Fruit fly (Drosophila melanogaster) whole organism, prepupa: ENCODE results near the gene RluA-1.

ENCODE experiments used
- Blimp-1 ChIP-seq: fragments of 200-800 bp; sonication (Bioruptor generic); optimal IDR thresholded peaks from 3 replicates; lab custom pipeline; 2017; ENCODE audit warnings: missing biosample characterization, missing genetic modification characterization, mild to moderate bottlenecking, moderate library complexity, missing genetic modification reagents
- CG10631 ChIP-seq: fragments of 200-800 bp; sonication (Bioruptor generic); optimal IDR thresholded peaks from 2 replicates; lab custom pipeline; 2016; ENCODE audit warnings: missing biosample characterization, missing genetic modification characterization
- CG10669 ChIP-seq: fragments of 200-800 bp; sonication (Bioruptor generic); optimal IDR thresholded peaks from 3 replicates; lab custom pipeline; 2018; ENCODE audit warnings: missing biosample characterization, mild to moderate bottlenecking, missing genetic modification characterization, moderate library complexity
- CG11294 ChIP-seq: fragments of 200-800 bp; sonication (Bioruptor generic); IDR thresholded peaks from 2 replicates; pipeline ENCODE4 v1.3.6; 2022; ENCODE audit warnings: missing biosample characterization, missing genetic modification characterization
- CG11762 ChIP-seq: fragments of 200-800 bp; sonication (Bioruptor generic); optimal IDR thresholded peaks from 3 replicates; lab custom pipeline; 2016; ENCODE audit warnings: missing biosample characterization, missing genetic modification characterization; ENCODE audit not compliant: insufficient read depth
- CG11902 ChIP-seq: fragments of 200-800 bp; sonication (Bioruptor generic); optimal IDR thresholded peaks from 3 replicates; lab custom pipeline; 2016; ENCODE audit warnings: missing biosample characterization, missing genetic modification characterization
- CG15336 ChIP-seq: fragments of 200-800 bp; sonication (Bioruptor generic); IDR thresholded peaks from 2 replicates; pipeline ENCODE4 v1.3.6; 2022; ENCODE audit warnings: missing biosample characterization, missing genetic modification characterization
- CG1621 ChIP-seq: fragments of 200-800 bp; sonication (Bioruptor generic); optimal IDR thresholded peaks from 3 replicates; lab custom pipeline; 2018; ENCODE audit warnings: missing biosample characterization, mild to moderate bottlenecking, missing genetic modification characterization
- CG3032 ChIP-seq: fragments of 200-800 bp; optimal IDR thresholded peaks from 2 replicates; lab custom pipeline; 2019; ENCODE audit warnings: missing biosample characterization, mild to moderate bottlenecking, missing genetic modification characterization, moderate library complexity
- CG31627 ChIP-seq: fragments of 200-800 bp; sonication (Bioruptor generic); optimal IDR thresholded peaks from 3 replicates; lab custom pipeline; 2016; ENCODE audit warnings: missing biosample characterization, missing genetic modification characterization
- CG32006 ChIP-seq: fragments of 200-800 bp; sonication (Bioruptor generic); optimal IDR thresholded peaks from 3 replicates; lab custom pipeline; 2017; ENCODE audit warnings: missing biosample characterization, mild to moderate bottlenecking, missing genetic modification characterization
- CG34406 ChIP-seq: fragments of 200-800 bp; sonication (Bioruptor generic); optimal IDR thresholded peaks from 3 replicates; lab custom pipeline; 2016; ENCODE audit warnings: missing biosample characterization, missing genetic modification characterization
- CG3919 ChIP-seq: fragments of 200-800 bp; sonication (Bioruptor generic); optimal IDR thresholded peaks from 3 replicates; lab custom pipeline; 2016; ENCODE audit warnings: missing biosample characterization, missing genetic modification characterization
- CG4318 ChIP-seq: fragments of 200-800 bp; sonication (Bioruptor generic); optimal IDR thresholded peaks from 3 replicates; lab custom pipeline; 2017; ENCODE audit warnings: missing biosample characterization, mild to moderate bottlenecking, missing genetic modification characterization
- CG6163 ChIP-seq: fragments of 200-800 bp; sonication (Bioruptor generic); IDR thresholded peaks from 3 replicates; pipeline ENCODE4 v1.3.6; 2022; ENCODE audit warnings: missing biosample characterization, missing genetic modification characterization
- CG6792 ChIP-seq: fragments of 200-800 bp; sonication (Bioruptor generic); optimal IDR thresholded peaks from 3 replicates; lab custom pipeline; 2016; ENCODE audit warnings: missing biosample characterization, missing genetic modification characterization
- CG6808 ChIP-seq: fragments of 200-800 bp; sonication (Bioruptor generic); optimal IDR thresholded peaks from 3 replicates; lab custom pipeline; 2017; ENCODE audit warnings: missing biosample characterization, missing genetic modification characterization, mild to moderate bottlenecking, moderate library complexity, missing genetic modification reagents
- CG6854 ChIP-seq: fragments of 200-800 bp; sonication (Bioruptor generic); optimal IDR thresholded peaks from 2 replicates; lab custom pipeline; 2017; ENCODE audit warnings: missing biosample characterization, mild to moderate bottlenecking, missing genetic modification characterization
- CG7368 ChIP-seq: fragments of 200-800 bp; sonication (Bioruptor generic); optimal IDR thresholded peaks from 3 replicates; lab custom pipeline; 2016; ENCODE audit warnings: missing biosample characterization, missing genetic modification characterization
- CG8119 ChIP-seq: fragments of 200-800 bp; sonication (Bioruptor generic); IDR thresholded peaks from 3 replicates; pipeline ENCODE4 v1.3.6; 2022; ENCODE audit warnings: missing biosample characterization, missing genetic modification characterization
- CG8319 ChIP-seq: fragments of 200-800 bp; sonication (Bioruptor generic); optimal IDR thresholded peaks from 3 replicates; lab custom pipeline; 2016; ENCODE audit warnings: missing biosample characterization, missing genetic modification characterization
- CG8632 ChIP-seq: fragments of 200-800 bp; sonication (Bioruptor generic); optimal IDR thresholded peaks from 3 replicates; lab custom pipeline; 2016; ENCODE audit warnings: missing biosample characterization, missing genetic modification characterization
- CG9139 ChIP-seq: fragments of 200-800 bp; sonication (Bioruptor generic); optimal IDR thresholded peaks from 3 replicates; lab custom pipeline; 2017; ENCODE audit warnings: missing biosample characterization, mild to moderate bottlenecking, missing genetic modification characterization
- Eip75B ChIP-seq: fragments of 200-800 bp; sonication (Bioruptor generic); optimal IDR thresholded peaks from 3 replicates; lab custom pipeline; 2016; ENCODE audit warnings: missing biosample characterization, missing genetic modification characterization
- Eip78C ChIP-seq: fragments of 200-800 bp; sonication (Bioruptor generic); peaks from one replicate; lab custom pipeline; 2016; ENCODE audit warnings: missing biosample characterization, missing genetic modification characterization
- Eip93F ChIP-seq: fragments of 200-800 bp; sonication (Bioruptor generic); optimal IDR thresholded peaks from 2 replicates; lab custom pipeline; 2016; ENCODE audit warnings: missing biosample characterization, mild to moderate bottlenecking, missing genetic modification characterization
- Ets21C ChIP-seq: fragments of 200-800 bp; sonication (Bioruptor generic); optimal IDR thresholded peaks from 3 replicates; lab custom pipeline; 2016; ENCODE audit warnings: missing biosample characterization, missing genetic modification characterization
- Ets96B ChIP-seq: fragments of 200-800 bp; optimal IDR thresholded peaks from 2 replicates; lab custom pipeline; 2019; ENCODE audit warnings: missing biosample characterization, mild to moderate bottlenecking, missing genetic modification characterization, moderate library complexity
- Gug ChIP-seq: fragments of 200-800 bp; sonication (Bioruptor generic); IDR thresholded peaks from 2 replicates; pipeline ENCODE4 v1.3.6; 2022; ENCODE audit warnings: missing biosample characterization, missing genetic modification characterization
- Hr38 ChIP-seq: sonication (Bioruptor generic); optimal IDR thresholded peaks from 2 replicates; lab custom pipeline; 2016; ENCODE audit warnings: missing biosample characterization, missing genetic modification characterization
- Hr39 ChIP-seq: fragments of 200-800 bp; sonication (Bioruptor generic); optimal IDR thresholded peaks from 2 replicates; lab custom pipeline; 2016; ENCODE audit warnings: missing biosample characterization, missing genetic modification characterization
- Hr4 ChIP-seq: fragments of 200-800 bp; sonication (Bioruptor generic); optimal IDR thresholded peaks from 3 replicates; lab custom pipeline; 2016; ENCODE audit warnings: missing biosample characterization, missing genetic modification characterization
- Lpt ChIP-seq: fragments of 200-800 bp; sonication (Bioruptor generic); optimal IDR thresholded peaks from 3 replicates; lab custom pipeline; 2016; ENCODE audit warnings: missing biosample characterization, missing genetic modification characterization
- Met ChIP-seq: fragments of 200-800 bp; sonication (Bioruptor generic); optimal IDR thresholded peaks from 3 replicates; lab custom pipeline; 2016; ENCODE audit warnings: missing biosample characterization, missing genetic modification characterization
- OdsH ChIP-seq: fragments of 200-800 bp; sonication (Bioruptor generic); optimal IDR thresholded peaks from 3 replicates; lab custom pipeline; 2016; ENCODE audit warnings: missing biosample characterization, missing genetic modification characterization
- Smox ChIP-seq: fragments of 200-800 bp; sonication (Bioruptor generic); optimal IDR thresholded peaks from 3 replicates; lab custom pipeline; 2016; ENCODE audit warnings: missing biosample characterization, missing genetic modification characterization
- Sox14 ChIP-seq: fragments of 200-800 bp; sonication (Bioruptor generic); optimal IDR thresholded peaks from 3 replicates; lab custom pipeline; 2016; ENCODE audit warnings: missing biosample characterization, missing genetic modification characterization
- Sox15 ChIP-seq: fragments of 200-800 bp; sonication (Bioruptor generic); optimal IDR thresholded peaks from 3 replicates; lab custom pipeline; 2016; ENCODE audit warnings: missing biosample characterization, missing genetic modification characterization
- achi ChIP-seq: fragments of 200-800 bp; sonication (Bioruptor generic); optimal IDR thresholded peaks from 3 replicates; lab custom pipeline; 2016; ENCODE audit warnings: missing biosample characterization, missing genetic modification characterization
- acj6 ChIP-seq: fragments of 200-800 bp; sonication (Bioruptor generic); optimal IDR thresholded peaks from 3 replicates; lab custom pipeline; 2016; ENCODE audit warnings: missing biosample characterization, missing genetic modification characterization
- dac ChIP-seq: fragments of 200-800 bp; sonication (Bioruptor generic); optimal IDR thresholded peaks from 2 replicates; lab custom pipeline; 2017; ENCODE audit warnings: missing biosample characterization, mild to moderate bottlenecking, missing genetic modification characterization
- dsx ChIP-seq: fragments of 200-800 bp; optimal IDR thresholded peaks from 3 replicates; lab custom pipeline; 2019; ENCODE audit warnings: missing biosample characterization, mild to moderate bottlenecking, missing genetic modification characterization, moderate library complexity; ENCODE audit not compliant: poor library complexity, severe bottlenecking
- eg ChIP-seq: fragments of 200-800 bp; sonication (Bioruptor generic); IDR thresholded peaks from 3 replicates; pipeline ENCODE4 v1.3.6; 2022; ENCODE audit warnings: missing biosample characterization, missing genetic modification characterization
- esn ChIP-seq: fragments of 200-800 bp; sonication (Bioruptor generic); optimal IDR thresholded peaks from 2 replicates; lab custom pipeline; 2016; ENCODE audit warnings: missing biosample characterization, mild to moderate bottlenecking, missing genetic modification characterization, moderate library complexity
- fd59A ChIP-seq: fragments of 200-800 bp; sonication (Bioruptor generic); optimal IDR thresholded peaks from 2 replicates; lab custom pipeline; 2017; ENCODE audit warnings: missing biosample characterization, mild to moderate bottlenecking, missing genetic modification characterization, missing genetic modification reagents
- fd85E ChIP-seq: fragments of 200-800 bp; sonication (Bioruptor generic); optimal IDR thresholded peaks from 3 replicates; lab custom pipeline; 2016; ENCODE audit warnings: missing biosample characterization, missing genetic modification characterization
- fkh ChIP-seq: fragments of 200-800 bp; sonication (Bioruptor generic); optimal IDR thresholded peaks from 3 replicates; lab custom pipeline; 2017; ENCODE audit warnings: missing biosample characterization, mild to moderate bottlenecking, missing genetic modification characterization, moderate library complexity
- lz ChIP-seq: fragments of 200-800 bp; sonication (Bioruptor generic); optimal IDR thresholded peaks from 3 replicates; lab custom pipeline; 2016; ENCODE audit warnings: missing biosample characterization, missing genetic modification characterization
- net ChIP-seq: fragments of 200-800 bp; sonication (Bioruptor generic); optimal IDR thresholded peaks from 3 replicates; lab custom pipeline; 2016; ENCODE audit warnings: missing biosample characterization, missing genetic modification characterization
- pdm3 ChIP-seq: fragments of 200-800 bp; sonication (Bioruptor generic); optimal IDR thresholded peaks from 3 replicates; lab custom pipeline; 2016; ENCODE audit warnings: missing biosample characterization, missing genetic modification characterization
- salr ChIP-seq, 2 experiments: fragments of 200-800 bp; sonication (Bioruptor generic); optimal IDR thresholded peaks; 3 replicates each; lab custom pipeline; 2016 to 2018; ENCODE audit warnings: missing biosample characterization in 2 of 2, missing genetic modification characterization in 2 of 2, mild to moderate bottlenecking in 1 of 2
- svp ChIP-seq: fragments of 200-800 bp; sonication (Bioruptor generic); peaks from one replicate; lab custom pipeline; 2016; ENCODE audit warnings: missing biosample characterization, missing genetic modification characterization
- topi ChIP-seq: fragments of 200-800 bp; sonication (Bioruptor generic); optimal IDR thresholded peaks from 3 replicates; lab custom pipeline; 2016; ENCODE audit warnings: missing biosample characterization, missing genetic modification characterization

The RluA-1 gene

dm6 chr2L:10474268-10474678 is at the start of gene RluA-1:
RluA-1 (minus strand) TSS chr2L:10474349.
- peak; percentile 86 for TF ChIP-seq CG31627
- peak; percentile 83 for TF ChIP-seq Ets21C
- peak; percentile 82 for TF ChIP-seq fkh (GFP tag; lab: Kevin White, UChicago)
- TF ChIP-seq pdm3 (GFP tag; lab: Kevin White, UChicago) = peak; percentile 95
- peak; percentile 99 for TF ChIP-seq eg (GFP tag; lab: Robert Waterston, UW)
- peak; percentile 84 for TF ChIP-seq CG11902
- peak; percentile 96 for TF ChIP-seq CG8632
- TF ChIP-seq lz (GFP tag; lab: Kevin White, UChicago) = peak; percentile 91
- peak; percentile 94 for TF ChIP-seq Sox14
- TF ChIP-seq Eip75B = peak; percentile 90
- TF ChIP-seq acj6 (GFP tag; lab: Kevin White, UChicago) = peak; percentile 97
- peak; percentile 94 for TF ChIP-seq CG7368 (GFP tag; lab: Kevin White, UChicago)
- TF ChIP-seq fd59A (GFP tag; lab: Kevin White, UChicago) = peak; percentile 96
- peak; percentile 33 for TF ChIP-seq Hr38
- peak; percentile 98 for TF ChIP-seq CG11294 (GFP tag; lab: Robert Waterston, UW)
- peak; percentile 99 for TF ChIP-seq Gug
- peak; percentile 93 for TF ChIP-seq Smox (GFP tag; lab: Kevin White, UChicago)
- peak; percentile 97 for TF ChIP-seq CG11762 (GFP tag; lab: Kevin White, UChicago)
- peak; percentile 98 for TF ChIP-seq Ets96B (tag; lab: Kevin White, UChicago)
- peak; percentile 96 for TF ChIP-seq CG34406 (GFP tag; lab: Kevin White, UChicago)
- peak; percentile 85 for TF ChIP-seq Met
- peak; percentile 94 for TF ChIP-seq CG6808 (GFP tag; lab: Kevin White, UChicago)
- peak; percentile 97 for TF ChIP-seq OdsH
- peak; percentile 99 for TF ChIP-seq CG8119 (GFP tag; lab: Robert Waterston, UW)
- peak; percentile 95 for TF ChIP-seq CG6163 (GFP tag; lab: Robert Waterston, UW)
- TF ChIP-seq CG6854 (GFP tag; lab: Kevin White, UChicago) = peak; percentile 79
- peak; percentile 97 for TF ChIP-seq CG4318
- TF ChIP-seq Sox15 (GFP tag; lab: Kevin White, UChicago) = peak; percentile 92
- peak; percentile 98 for TF ChIP-seq Hr4
- peak; percentile 78 for TF ChIP-seq fd85E
- TF ChIP-seq CG1621 = peak; percentile 96
- TF ChIP-seq CG10669 (GFP tag; lab: Kevin White, UChicago) = peak; percentile 98
- TF ChIP-seq salr (GFP tag; optimal IDR thresholded peaks at IDR 0.05; lab: Kevin White, UChicago) = peak; percentile 94 to 96
- peak; percentile 97 for TF ChIP-seq CG3919 (GFP tag; lab: Kevin White, UChicago)
- peak; percentile 96 for TF ChIP-seq dsx (GFP tag; lab: Kevin White, UChicago)
- peak; percentile 96 for TF ChIP-seq svp (GFP tag; lab: Kevin White, UChicago)
- TF ChIP-seq achi (GFP tag; lab: Kevin White, UChicago) = peak; percentile 96
- TF ChIP-seq CG15336 (GFP tag; lab: Robert Waterston, UW) = peak; percentile 99
- TF ChIP-seq topi (GFP tag; lab: Kevin White, UChicago) = peak; percentile 93
- peak; percentile 93 for TF ChIP-seq CG9139 (GFP tag; lab: Kevin White, UChicago)
- TF ChIP-seq net (GFP tag; lab: Kevin White, UChicago) = peak; percentile 98
- peak; percentile 82 for TF ChIP-seq Blimp-1
- peak; percentile 97 for TF ChIP-seq dac (GFP tag; lab: Kevin White, UChicago)
- TF ChIP-seq CG6792 = peak; percentile 95
- TF ChIP-seq Lpt = peak; percentile 97
- peak; percentile 95 for TF ChIP-seq CG8319 (GFP tag; lab: Kevin White, UChicago)
- TF ChIP-seq Eip93F (GFP tag; lab: Kevin White, UChicago) = peak; percentile 85
- TF ChIP-seq esn (GFP tag; lab: Kevin White, UChicago) = peak; percentile 94
- peak; percentile 82 for TF ChIP-seq Hr39
- TF ChIP-seq CG3032 = peak; percentile 97
- TF ChIP-seq CG32006 = peak; percentile 99
- peak; percentile 98 for TF ChIP-seq CG10631 (GFP tag; lab: Kevin White, UChicago)
- peak; percentile 99 for TF ChIP-seq Eip78C
